Fruit fly (Drosophila melanogaster): Measurements from ENCODE around the gene ImpE2.

The ImpE2 gene

DNA sequence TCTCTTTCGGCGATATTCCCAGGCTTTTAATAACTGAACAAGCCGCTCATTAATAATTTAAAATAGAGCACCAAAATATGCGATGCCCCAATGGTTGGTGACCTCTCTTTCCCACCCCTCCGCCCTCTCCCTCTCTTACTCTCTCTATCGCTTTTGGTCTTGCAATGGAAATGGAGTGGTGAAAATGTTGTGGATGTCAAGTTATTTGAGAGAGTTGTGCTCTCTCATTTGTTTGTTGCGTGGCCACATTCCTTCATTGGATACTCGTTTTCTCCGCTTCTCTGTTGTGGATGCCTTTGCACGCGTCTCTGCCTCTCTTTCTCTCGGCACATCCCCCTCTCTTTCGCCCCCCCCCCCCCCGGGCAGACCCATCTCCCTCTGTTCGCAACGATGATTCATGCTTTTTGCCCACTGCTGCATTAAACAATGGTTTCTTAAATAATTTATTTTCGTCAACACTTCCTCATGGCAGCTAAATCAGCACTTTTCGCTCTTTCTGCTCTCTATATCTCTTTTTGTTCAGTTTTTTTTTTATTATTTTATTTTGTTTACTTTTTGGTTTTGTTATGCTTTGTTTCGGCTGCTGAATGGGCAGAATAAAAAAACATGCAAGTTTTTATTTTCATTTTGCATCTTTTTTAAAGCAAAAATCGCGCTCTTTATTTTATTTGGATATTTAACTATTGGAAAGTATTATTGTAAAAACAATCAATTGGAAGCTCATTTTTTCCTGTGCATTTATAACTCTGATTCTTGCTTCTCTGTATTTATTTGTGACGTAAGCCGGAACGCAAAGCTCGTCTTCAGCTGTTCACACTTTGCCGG is 30.2 kb upstream of the ImpE2 start (continued):
- 0 out of 4 replicates have a peak, but pooled peaks have one; percentile 13 for TF ChIP-seq Dll (GFP tag; IDR thresholded peaks at IDR 0.05; ENCODE audit: partially characterized antibody)
- TF ChIP-seq CG6683 (GFP tag; optimal IDR thresholded peaks at IDR 0.05): no peak
- TF ChIP-seq Chrac-16 (GFP tag; optimal IDR thresholded peaks at IDR 0.05): peak; percentile 25
- TF ChIP-seq CG10543 (GFP tag; optimal IDR thresholded peaks at IDR 0.05): peak; percentile 1
- TF ChIP-seq CG11504 (tag; optimal IDR thresholded peaks at IDR 0.05): peak; percentile 91
- TF ChIP-seq peb (GFP tag; IDR thresholded peaks at IDR 0.05): no peak
- TF ChIP-seq D19B (GFP tag; optimal IDR thresholded peaks at IDR 0.05): no peak
- TF ChIP-seq mirr (GFP tag; optimal IDR thresholded peaks at IDR 0.05): no peak
- TF ChIP-seq MBD-R2 (GFP tag; IDR thresholded peaks at IDR 0.05): no peak
- peak in 1 of 2 experiments; percentile 3 for TF ChIP-seq dpn (GFP tag; optimal IDR thresholded peaks at IDR 0.05)
- no peak for TF ChIP-seq CG7786 (GFP tag; optimal IDR thresholded peaks at IDR 0.05)
- TF ChIP-seq CG8388 (GFP tag; optimal IDR thresholded peaks at IDR 0.05): peak; percentile 6
- peak; percentile 50 for TF ChIP-seq CG7556 (GFP tag; optimal IDR thresholded peaks at IDR 0.05)
- no peak for TF ChIP-seq pfk (GFP tag; optimal IDR thresholded peaks at IDR 0.05)
- no peak for TF ChIP-seq MTF-1 (GFP tag; optimal IDR thresholded peaks at IDR 0.05; ENCODE audit: borderline replicate concordance)
- TF ChIP-seq dmrt11E (tag; optimal IDR thresholded peaks at IDR 0.05): peak; percentile 35
- peak; percentile 77 for TF ChIP-seq abd-A (tag; optimal IDR thresholded peaks at IDR 0.05)
- TF ChIP-seq CG14050 (GFP tag; IDR thresholded peaks at IDR 0.05): peak; percentile 25; the same call in 1 of the 3 replicates
- TF ChIP-seq trem (tag; optimal IDR thresholded peaks at IDR 0.05): no peak
- TF ChIP-seq cato (GFP tag; optimal IDR thresholded peaks at IDR 0.05; ENCODE audit: borderline replicate concordance): peak; percentile 15
- peak; percentile 24 for TF ChIP-seq D19A (tag; optimal IDR thresholded peaks at IDR 0.05)
- peak; percentile 54 for TF ChIP-seq dmrt99B (tag; optimal IDR thresholded peaks at IDR 0.05)
- TF ChIP-seq CG11093 (GFP tag; IDR thresholded peaks at IDR 0.05): 0 out of 3 replicates have a peak, but pooled peaks have one; percentile 17
- no peak for TF ChIP-seq en (GFP tag; optimal IDR thresholded peaks at IDR 0.05)
- TF ChIP-seq kni (GFP tag; optimal IDR thresholded peaks at IDR 0.05): peak; percentile 55
- TF ChIP-seq CG1529 (GFP tag; optimal IDR thresholded peaks at IDR 0.05): peak; percentile 57
- TF ChIP-seq CG12219 (GFP tag; optimal IDR thresholded peaks at IDR 0.05): peak; percentile 15
- peak; percentile 10 for TF ChIP-seq Max (GFP tag; optimal IDR thresholded peaks at IDR 0.05)
- TF ChIP-seq CG8290 (GFP tag; optimal IDR thresholded peaks at IDR 0.05): no peak
- TF ChIP-seq CG8290 (tag; optimal IDR thresholded peaks at IDR 0.05): peak in 1 of 2 experiments; percentile 24
- TF ChIP-seq Deaf1 (tag; optimal IDR thresholded peaks at IDR 0.05): no peak
- TF ChIP-seq CG34224 (GFP tag; IDR thresholded peaks at IDR 0.05; ENCODE audit: partially characterized antibody): no peak
- no peak for TF ChIP-seq HHEX (GFP tag; optimal IDR thresholded peaks at IDR 0.05)
- TF ChIP-seq sob (GFP tag; IDR thresholded peaks at IDR 0.05): no peak
- TF ChIP-seq zen2 (GFP tag; IDR thresholded peaks at IDR 0.05; ENCODE audit: partially characterized antibody): peak; percentile 53; the same call in 1 of the 3 replicates
- no peak for TF ChIP-seq CG32767 (GFP tag; IDR thresholded peaks at IDR 0.05)
- peak; percentile 14; the same call in 1 of the 2 replicates for TF ChIP-seq CG9932 (GFP tag; IDR thresholded peaks at IDR 0.05)
- peak; percentile 78 for TF ChIP-seq yki (optimal IDR thresholded peaks at IDR 0.05)
- peak; percentile 23 for TF ChIP-seq CG1602 (GFP tag; optimal IDR thresholded peaks at IDR 0.05)
- no peak for TF ChIP-seq CG15514 (GFP tag; optimal IDR thresholded peaks at IDR 0.05)
- peak; percentile 51 for TF ChIP-seq tio (GFP tag; optimal IDR thresholded peaks at IDR 0.05)
- peak; percentile 14; the same call in 1 of the 2 replicates for TF ChIP-seq CG13287 (GFP tag; IDR thresholded peaks at IDR 0.05; ENCODE audit: partially characterized antibody)
- TF ChIP-seq nerfin-1 (tag; optimal IDR thresholded peaks at IDR 0.05): peak; percentile 98
- no peak; the same call in 2 of the 3 replicates for TF ChIP-seq B-H1 (GFP tag; IDR thresholded peaks at IDR 0.05)
- TF ChIP-seq Vsx1 (GFP tag; optimal IDR thresholded peaks at IDR 0.05): peak; percentile 36
- TF ChIP-seq CG2678 (tag; optimal IDR thresholded peaks at IDR 0.05): peak; percentile 39
- peak; percentile 37 for TF ChIP-seq unc-4 (GFP tag; IDR thresholded peaks at IDR 0.05; ENCODE audit: partially characterized antibody)

Measured in whole organism, embryonic.